Worm (Caenorhabditis elegans) whole organism, L4 larva: ENCODE results near the gene T09E8.4.

Source experiments
- F26F4.8 ChIP-seq: fragments of 200-800 bp; sonication (Bioruptor generic); conservative IDR thresholded peaks from 2 replicates; pipeline ENCODE4 v1.3.6; 2022; ENCODE audit warnings: missing genetic modification characterization, missing compliant biosample characterization
- F37D6.2 ChIP-seq: sonication (generic microtip); optimal IDR thresholded peaks from 2 replicates; lab custom pipeline; 2016; ENCODE audit warnings: mild to moderate bottlenecking, missing genetic modification characterization, missing compliant biosample characterization
- Y48G9A.11 ChIP-seq: fragments of 200-800 bp; sonication (Bioruptor generic); IDR thresholded peaks from 2 replicates; pipeline ENCODE4 v1.3.6; 2022; ENCODE audit warnings: missing genetic modification reagents, missing genetic modification characterization, missing compliant biosample characterization
- Y5F2A.4 ChIP-seq: fragments of 200-800 bp; sonication (Bioruptor generic); optimal IDR thresholded peaks from 2 replicates; lab custom pipeline; 2018; ENCODE audit warnings: mild to moderate bottlenecking, missing genetic modification characterization, missing compliant biosample characterization
- aha-1 ChIP-seq: fragments of 150-350 bp; peaks from one replicate; lab custom pipeline; 2014; ENCODE audit warnings: missing biosample characterization, missing genetic modification characterization
- ceh-28 ChIP-seq: fragments of 150-350 bp; optimal IDR thresholded peaks from 2 replicates; lab custom pipeline; 2014; ENCODE audit warnings: missing biosample characterization, missing genetic modification reagents, missing genetic modification characterization
- ceh-32 ChIP-seq: sonication (generic microtip); optimal IDR thresholded peaks from 2 replicates; lab custom pipeline; 2016; ENCODE audit warnings: mild to moderate bottlenecking, missing genetic modification characterization, missing compliant biosample characterization; ENCODE audit not compliant: poor library complexity
- ceh-44 ChIP-seq: fragments of 200-800 bp; sonication (Bioruptor generic); IDR thresholded peaks from 2 replicates; pipeline ENCODE4 v1.3.6; 2022; ENCODE audit warnings: missing genetic modification reagents, missing genetic modification characterization, missing compliant biosample characterization
- ceh-82 ChIP-seq: sonication (generic microtip); optimal IDR thresholded peaks from 2 replicates; lab custom pipeline; 2017; ENCODE audit warnings: missing biosample characterization, missing genetic modification characterization
- ctbp-1 ChIP-seq: fragments of 200-800 bp; sonication (Bioruptor generic); IDR thresholded peaks from 2 replicates; pipeline ENCODE4 v1.3.6; 2022; ENCODE audit warnings: missing genetic modification reagents, missing genetic modification characterization, missing compliant biosample characterization
- daf-16 ChIP-seq, 3 experiments: sonication (generic microtip); optimal IDR thresholded peaks; 2 replicates each; lab custom pipeline; 2016 to 2017; ENCODE audit warnings: missing genetic modification characterization in 3 of 3, missing genetic modification reagents in 3 of 3, mild to moderate bottlenecking in 2 of 3, missing compliant biosample characterization in 2 of 3, missing biosample characterization in 1 of 3, moderate library complexity in 1 of 3
- daf-19 ChIP-seq: fragments of 200-800 bp; sonication (Bioruptor generic); conservative IDR thresholded peaks from 2 replicates; pipeline ENCODE4 v1.3.6; 2022; ENCODE audit warnings: missing genetic modification characterization, missing compliant biosample characterization
- daf-8 ChIP-seq: fragments of 200-800 bp; sonication (Bioruptor generic); IDR thresholded peaks from 2 replicates; pipeline ENCODE4 v1.3.6; 2022; ENCODE audit warnings: missing genetic modification characterization, missing compliant biosample characterization
- dmd-8 ChIP-seq: fragments of 200-800 bp; sonication (Bioruptor generic); IDR thresholded peaks from 2 replicates; pipeline ENCODE4 v1.3.6; 2022; ENCODE audit warnings: missing genetic modification characterization, missing compliant biosample characterization
- dpl-1 ChIP-seq: fragments of 150-350 bp; optimal IDR thresholded peaks from 2 replicates; lab custom pipeline; 2014; ENCODE audit warnings: missing biosample characterization, missing genetic modification reagents, missing genetic modification characterization
- duxl-1 ChIP-seq: sonication (generic microtip); optimal IDR thresholded peaks from 2 replicates; lab custom pipeline; 2016; ENCODE audit warnings: mild to moderate bottlenecking, missing genetic modification characterization, moderate library complexity, missing compliant biosample characterization; ENCODE audit not compliant: poor library complexity
- dve-1 ChIP-seq: sonication (generic microtip); optimal IDR thresholded peaks from 2 replicates; lab custom pipeline; 2017; ENCODE audit warnings: antibody characterized with exemption, mild to moderate bottlenecking, missing genetic modification characterization, missing compliant biosample characterization; ENCODE audit not compliant: insufficient read depth
- fos-1 ChIP-seq: fragments of 150-350 bp; optimal IDR thresholded peaks from 2 replicates; lab custom pipeline; 2014; ENCODE audit warnings: missing biosample characterization, missing genetic modification characterization
- hlh-11 ChIP-seq: fragments of 200-800 bp; sonication (Bioruptor generic); optimal IDR thresholded peaks from 2 replicates; lab custom pipeline; 2018; ENCODE audit warnings: mild to moderate bottlenecking, missing genetic modification characterization, missing compliant biosample characterization
- hlh-30 ChIP-seq: sonication (generic microtip); optimal IDR thresholded peaks from 2 replicates; lab custom pipeline; 2017; ENCODE audit warnings: antibody characterized with exemption, mild to moderate bottlenecking, missing genetic modification characterization, missing compliant biosample characterization; ENCODE audit not compliant: insufficient read depth
- hmg-1.1 ChIP-seq: fragments of 200-800 bp; sonication (Bioruptor generic); IDR thresholded peaks from 2 replicates; pipeline ENCODE4 v1.3.6; 2022; ENCODE audit warnings: missing genetic modification reagents, missing genetic modification characterization, missing compliant biosample characterization
- lin-29 ChIP-seq: fragments of 200-800 bp; sonication (Bioruptor generic); IDR thresholded peaks from 2 replicates; pipeline ENCODE4 v1.3.6; 2022; ENCODE audit warnings: missing genetic modification reagents, missing genetic modification characterization, missing compliant biosample characterization
- lin-38 ChIP-seq: fragments of 200-800 bp; sonication (Bioruptor generic); IDR thresholded peaks from 2 replicates; pipeline ENCODE4 v1.3.6; 2022; ENCODE audit warnings: missing genetic modification reagents, missing genetic modification characterization, missing compliant biosample characterization
- lin-39 ChIP-seq: fragments of 150-350 bp; optimal IDR thresholded peaks from 2 replicates; lab custom pipeline; 2014; ENCODE audit warnings: missing biosample characterization, missing genetic modification reagents, missing genetic modification characterization
- madf-9 ChIP-seq: fragments of 200-800 bp; sonication (Bioruptor generic); conservative IDR thresholded peaks from 2 replicates; pipeline ENCODE4 v1.3.6; 2022; ENCODE audit warnings: missing genetic modification reagents, missing genetic modification characterization, missing compliant biosample characterization
- mdt-29 ChIP-seq: fragments of 200-800 bp; sonication (Bioruptor generic); IDR thresholded peaks from 2 replicates; pipeline ENCODE4 v1.3.6; 2022; ENCODE audit warnings: missing genetic modification reagents, missing genetic modification characterization, missing compliant biosample characterization
- mes-2 ChIP-seq: sonication (generic microtip); optimal IDR thresholded peaks from 2 replicates; lab custom pipeline; 2016; ENCODE audit warnings: missing genotype, mild to moderate bottlenecking, missing genetic modification characterization, missing compliant biosample characterization; ENCODE audit not compliant: poor library complexity, severe bottlenecking
- mxl-3 ChIP-seq: fragments of 200-800 bp; sonication (Bioruptor generic); optimal IDR thresholded peaks from 2 replicates; lab custom pipeline; 2018; ENCODE audit warnings: mild to moderate bottlenecking, missing genetic modification characterization, missing compliant biosample characterization
- nhr-28 ChIP-seq: fragments of 150-350 bp; optimal IDR thresholded peaks from 2 replicates; lab custom pipeline; 2014; ENCODE audit warnings: missing biosample characterization, missing genetic modification characterization
- nhr-41 ChIP-seq: fragments of 200-800 bp; sonication (Bioruptor generic); IDR thresholded peaks from 2 replicates; pipeline ENCODE4 v1.3.6; 2022; ENCODE audit warnings: missing genetic modification reagents, missing genetic modification characterization, missing compliant biosample characterization
- nhr-6 ChIP-seq: fragments of 150-350 bp; optimal IDR thresholded peaks from 2 replicates; lab custom pipeline; 2014; ENCODE audit warnings: missing biosample characterization, missing genetic modification characterization
- php-3 ChIP-seq: fragments of 200-800 bp; sonication (Bioruptor generic); IDR thresholded peaks from 2 replicates; pipeline ENCODE4 v1.3.6; 2022; ENCODE audit warnings: missing genetic modification reagents, missing genetic modification characterization, missing compliant biosample characterization
- rbr-2 ChIP-seq: sonication (generic microtip); optimal IDR thresholded peaks from 2 replicates; lab custom pipeline; 2016; ENCODE audit warnings: missing genotype, missing genetic modification characterization, missing compliant biosample characterization
- set-16 ChIP-seq: fragments of 200-800 bp; sonication (Bioruptor generic); IDR thresholded peaks from 2 replicates; pipeline ENCODE4 v1.3.6; 2022; ENCODE audit warnings: missing genetic modification reagents, missing genetic modification characterization, missing compliant biosample characterization
- unc-62 ChIP-seq, 3 experiments: fragments of 150-350 bp in 1 of 3; sonication (generic microtip); optimal IDR thresholded peaks in 2 of 3; peaks in 1 of 3; 1 replicate in 1 of 3; 2 replicates in 2 of 3; lab custom pipeline; 2014 to 2017; ENCODE audit warnings: missing biosample characterization in 3 of 3, missing genetic modification characterization in 3 of 3, missing genetic modification reagents in 3 of 3, missing genotype in 1 of 3
- zag-1 ChIP-seq: fragments of 150-350 bp; optimal IDR thresholded peaks from 2 replicates; lab custom pipeline; 2014; ENCODE audit warnings: missing biosample characterization, missing genetic modification characterization

The T09E8.4 gene

ce11 chrV:13176117-13176753 lies 7.8 kb downstream of the T09E8.4 start, which contains the start of gene him-17:
Gene him-17, plus strand, starts transcription at chrV:13176711.
- TF ChIP-seq aha-1 (tag; lab: Kevin White, UChicago) (peak; percentile 30), set-16 (GFP tag; lab: Robert Waterston, UW) (no peak), hmg-1.1 (GFP tag; lab: Robert Waterston, UW) (peak; percentile 50; the same call in 1 of the 2 replicates), lin-38 (GFP tag; lab: Robert Waterston, UW) (peak; percentile 34), madf-9 (GFP tag; lab: Robert Waterston, UW) (no peak), mes-2 (tag; lab: Kevin White, UChicago) (peak; percentile 88), dpl-1 (GFP tag; lab: Kevin White, UChicago) (peak; percentile 25), ceh-82 (no peak), hlh-11 (tag; lab: Kevin White, UChicago) (peak; percentile 32), daf-16 (GFP tag; optimal IDR thresholded peaks at IDR 0.05; lab: Kevin White, UChicago) (no peak), daf-16 (tag; optimal IDR thresholded peaks at IDR 0.05; lab: Kevin White, UChicago) (peak; percentile 36), dve-1 (peak; percentile 62), zag-1 (tag; lab: Kevin White, UChicago) (no peak), daf-19 (0 out of 2 replicates have a peak, but pooled peaks have one; percentile 22), rbr-2 (tag; lab: Kevin White, UChicago) (peak; percentile 7), nhr-6 (tag; lab: Kevin White, UChicago) (peak; percentile 53), duxl-1 (peak; percentile 37)
- TF ChIP-seq, all 104 proteins: peak for 12

- peak; percentile 11 for TF ChIP-seq hlh-30 (tag; lab: Kevin White, UChicago)
- peak; percentile 56 for TF ChIP-seq nhr-28 (tag; lab: Kevin White, UChicago)
- TF ChIP-seq ctbp-1 (GFP tag; lab: Robert Waterston, UW) = no peak
- TF ChIP-seq ceh-44 (GFP tag; lab: Robert Waterston, UW) = no peak
- TF ChIP-seq mxl-3 (GFP tag; lab: Kevin White, UChicago) = peak; percentile 9
- TF ChIP-seq aha-1 (tag; lab: Kevin White, UChicago) = peak; percentile 53
- no peak for TF ChIP-seq F37D6.2
- TF ChIP-seq daf-16 (GFP tag; optimal IDR thresholded peaks at IDR 0.05; lab: Kevin White, UChicago) = no peak
- TF ChIP-seq daf-16 (tag; optimal IDR thresholded peaks at IDR 0.05; lab: Kevin White, UChicago) = peak; percentile 5
- TF ChIP-seq php-3 (GFP tag; lab: Robert Waterston, UW) = 0 out of 2 replicates have a peak, but pooled peaks have one; percentile 15
- peak; percentile 27; the same call in 1 of the 2 replicates for TF ChIP-seq nhr-41 (GFP tag; lab: Robert Waterston, UW)
- TF ChIP-seq, all 104 proteins: peak for 7
Measured at ce11 chrV:13173718-13174117, 10.3 kb downstream of the T09E8.4 start.

ce11 chrV:13170497-13170896 lies 13.5 kb downstream of the T09E8.4 start:
- TF ChIP-seq daf-16 (GFP tag; optimal IDR thresholded peaks at IDR 0.05; lab: Kevin White, UChicago) = no peak
- no peak for TF ChIP-seq daf-16 (tag; optimal IDR thresholded peaks at IDR 0.05; lab: Kevin White, UChicago)
- TF ChIP-seq dmd-8 (GFP tag; lab: Robert Waterston, UW) = no peak
- no peak for TF ChIP-seq lin-38 (GFP tag; lab: Robert Waterston, UW)
- no peak for TF ChIP-seq ceh-28 (tag; lab: Kevin White, UChicago)
- TF ChIP-seq fos-1 (tag; lab: Kevin White, UChicago) = no peak
- no peak for TF ChIP-seq lin-29 (GFP tag; lab: Robert Waterston, UW)
- TF ChIP-seq mdt-29 (GFP tag; lab: Robert Waterston, UW) = no peak
- TF ChIP-seq lin-39 (tag; lab: Kevin White, UChicago) = no peak
- peak in 1 of 2 experiments; percentile 63 for TF ChIP-seq unc-62 (GFP tag; optimal IDR thresholded peaks at IDR 0.05 in 1 of 2; lab: Kevin White, UChicago)
- TF ChIP-seq unc-62 (tag; optimal IDR thresholded peaks at IDR 0.05; lab: Kevin White, UChicago) = no peak

ce11 chrV:13166582-13166981 lies 17.5 kb downstream of the T09E8.4 start:
- TF ChIP-seq Y48G9A.11 (GFP tag; lab: Robert Waterston, UW) = no peak
- no peak for TF ChIP-seq nhr-41 (GFP tag; lab: Robert Waterston, UW)
- no peak for TF ChIP-seq fos-1 (tag; lab: Kevin White, UChicago)
- TF ChIP-seq ceh-82 = no peak
- TF ChIP-seq hlh-30 (tag; lab: Kevin White, UChicago) = peak; percentile 34
- TF ChIP-seq ceh-32 (tag; lab: Kevin White, UChicago) = no peak
- no peak for TF ChIP-seq set-16 (GFP tag; lab: Robert Waterston, UW)
- TF ChIP-seq nhr-6 (tag; lab: Kevin White, UChicago) = no peak
- TF ChIP-seq hmg-1.1 (GFP tag; lab: Robert Waterston, UW) = no peak
- TF ChIP-seq Y5F2A.4 (GFP tag; lab: Kevin White, UChicago) = no peak
- no peak for TF ChIP-seq F26F4.8 (GFP tag; lab: Robert Waterston, UW)
- peak; percentile 93 for TF ChIP-seq aha-1 (tag; lab: Kevin White, UChicago)
- TF ChIP-seq daf-8 (GFP tag; lab: Robert Waterston, UW) = no peak
- TF ChIP-seq F37D6.2 = no peak
